Fruit fly (Drosophila melanogaster): Measurements from ENCODE around the gene Slc25A46a.

dm6 chrX:16005551-16006197 is 22.1 kb downstream of the Slc25A46a start, which contains the start of the genes vap and CG12698:
- no peak for TF ChIP-seq foxo (GFP tag; optimal IDR thresholded peaks at IDR 0.05)
- no peak for TF ChIP-seq sv (GFP tag; optimal IDR thresholded peaks at IDR 0.05)
- no peak for TF ChIP-seq Hr78 (GFP tag; optimal IDR thresholded peaks at IDR 0.05)
- no peak for TF ChIP-seq CG9705 (GFP tag; optimal IDR thresholded peaks at IDR 0.05)
- TF ChIP-seq dl (GFP tag; optimal IDR thresholded peaks at IDR 0.05; ENCODE audit: insufficient read depth in 1 of 2, partially characterized antibody in 2 of 2): no peak
- no peak for TF ChIP-seq Mio (GFP tag; optimal IDR thresholded peaks at IDR 0.05)
- no peak for TF ChIP-seq usp (GFP tag; optimal IDR thresholded peaks at IDR 0.05)
- TF ChIP-seq Dfd (GFP tag; optimal IDR thresholded peaks at IDR 0.05): no peak
- TF ChIP-seq Hnf4 (GFP tag; optimal IDR thresholded peaks at IDR 0.05): no peak
- no peak for TF ChIP-seq psq (GFP tag; optimal IDR thresholded peaks at IDR 0.05)

Measured in whole organism, wandering third instar larva.